Worm (Caenorhabditis elegans): ENCODE results near the gene tdo-2.

The tdo-2 gene

DNA sequence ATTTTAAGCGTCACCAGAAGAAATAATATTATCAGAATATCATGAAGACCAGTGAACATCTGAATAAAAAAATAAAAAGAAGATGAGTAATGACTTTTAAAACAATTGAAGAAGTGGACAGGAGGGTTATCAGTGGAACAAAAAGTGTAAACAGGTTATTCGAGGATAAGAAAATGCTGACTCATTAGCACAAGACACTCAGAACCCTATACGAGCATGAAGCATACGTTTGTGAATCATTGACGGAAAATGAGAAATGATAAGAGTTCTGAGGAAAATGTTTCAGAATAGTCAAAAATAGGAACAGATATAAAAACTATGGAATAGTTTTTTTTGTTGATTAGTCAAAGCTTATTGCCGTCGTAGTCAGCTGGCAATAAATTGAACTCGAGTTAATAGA lies 13.1 kb upstream of the tdo-2 start, which contains the start of gene zmp-1:
Gene zmp-1, minus strand, starts transcription at position 101 of the 400 bp plus-strand sequence.
- TF ChIP-seq him-1 (tag; optimal IDR thresholded peaks at IDR 0.05) = no peak
- no peak for TF ChIP-seq W03F9.2 (tag; optimal IDR thresholded peaks at IDR 0.05)
- TF ChIP-seq dao-5 (tag; optimal IDR thresholded peaks at IDR 0.05) = no peak

DNA sequence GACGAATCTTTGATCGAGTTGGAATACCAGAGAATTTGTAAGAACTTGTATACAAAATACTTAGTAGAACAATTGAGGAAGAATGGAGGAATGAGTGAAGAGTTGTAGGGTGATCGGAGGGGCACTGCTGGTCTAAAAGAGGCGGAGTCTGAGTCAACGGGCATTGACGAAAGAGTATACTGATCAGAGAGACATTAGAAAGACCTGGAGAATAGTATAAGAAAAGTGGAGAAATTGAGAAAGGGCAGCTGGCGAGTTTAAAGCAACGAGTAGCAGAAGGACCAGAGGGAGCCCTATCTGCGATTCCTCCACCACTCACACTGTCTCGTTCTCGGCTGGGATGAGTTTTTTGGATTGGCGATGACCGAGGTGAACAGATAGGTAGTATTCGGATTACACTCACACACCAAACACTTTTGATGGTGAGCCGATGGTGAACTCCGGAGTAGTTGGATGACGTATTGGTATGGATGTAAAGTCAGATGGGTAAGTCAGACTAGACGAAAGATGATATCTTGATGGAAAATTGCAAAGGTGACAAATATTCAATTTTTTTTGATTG lies 11.8 kb upstream of the tdo-2 start, which contains the start of gene EGAP1.5:
Gene EGAP1.5, plus strand, starts transcription at position 289 of the 562 bp plus-strand sequence.
- TF ChIP-seq dao-5 (tag; optimal IDR thresholded peaks at IDR 0.05) = no peak

DNA sequence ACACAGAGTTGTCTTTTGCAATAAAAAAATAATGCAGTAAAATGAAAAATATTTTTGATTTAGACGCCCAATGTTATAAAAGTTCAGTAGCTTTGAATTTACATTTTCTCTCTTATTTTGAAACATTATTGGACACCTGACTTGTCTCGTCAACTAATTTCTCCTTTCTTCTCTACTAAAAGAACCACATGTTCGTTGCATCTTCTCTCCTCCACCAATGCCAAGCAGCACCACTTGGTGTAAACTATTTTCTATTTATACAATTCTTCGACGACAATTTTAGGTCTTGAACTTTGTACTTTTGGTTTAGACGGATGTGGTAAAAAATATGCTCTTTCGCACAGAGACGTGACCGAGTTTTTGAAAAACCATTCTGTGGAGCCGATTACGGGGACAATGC lies 10.9 kb upstream of the tdo-2 start:
- TF ChIP-seq dao-5 (tag; optimal IDR thresholded peaks at IDR 0.05) (no peak), W03F9.2 (tag; optimal IDR thresholded peaks at IDR 0.05) (no peak), him-1 (tag; optimal IDR thresholded peaks at IDR 0.05) (no peak)

DNA sequence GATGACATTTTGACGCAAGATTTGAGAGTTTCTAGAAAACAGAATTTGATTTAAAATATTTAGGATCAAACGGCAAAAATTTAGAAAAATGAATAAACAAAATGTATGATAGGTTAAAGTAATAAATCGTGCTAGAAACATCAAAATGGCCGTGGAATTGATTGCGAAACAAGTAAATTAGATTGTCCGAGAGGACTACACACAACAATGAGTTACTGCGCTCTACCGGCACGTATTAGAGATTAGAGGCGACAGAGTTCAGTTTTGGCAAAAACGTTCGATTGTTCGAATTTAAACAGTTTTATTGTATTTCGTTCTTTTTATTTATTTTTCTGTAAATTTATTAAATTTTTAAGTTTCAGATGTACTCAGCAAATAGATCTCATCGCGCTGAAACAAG lies 6.0 kb upstream of the tdo-2 start, which contains the start of the genes dnc-2 and bcl-7:
Gene dnc-2, minus strand, starts transcription at position 33 of the 400 bp plus-strand sequence.
Gene bcl-7, plus strand, starts transcription at position 363 of the 400 bp plus-strand sequence.
- peak; percentile 8 for TF ChIP-seq W03F9.2 (tag; optimal IDR thresholded peaks at IDR 0.05)
- TF ChIP-seq him-1 (tag; optimal IDR thresholded peaks at IDR 0.05) = no peak

DNA sequence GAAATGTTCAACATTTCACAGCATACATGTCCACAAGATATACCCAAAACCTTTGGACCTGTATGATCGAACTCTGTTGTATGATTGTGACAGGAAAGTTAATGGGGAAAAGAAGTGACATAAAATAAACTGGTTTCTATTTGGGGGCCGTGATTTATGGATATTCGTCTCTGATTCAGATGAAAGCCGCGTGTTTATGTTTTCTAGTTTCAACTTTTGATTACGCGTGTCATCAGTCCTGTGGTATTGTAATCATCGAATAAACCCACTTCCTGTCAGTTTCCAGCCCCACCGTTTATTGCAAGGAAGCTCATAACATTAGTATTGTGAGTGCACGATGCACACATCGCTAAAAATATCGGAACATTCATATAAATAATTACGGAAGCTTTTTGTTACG lies 2.5 kb upstream of the tdo-2 start:
- no peak for TF ChIP-seq W03F9.2 (tag; optimal IDR thresholded peaks at IDR 0.05)
- TF ChIP-seq him-1 (tag; optimal IDR thresholded peaks at IDR 0.05) = no peak
- no peak for TF ChIP-seq dao-5 (tag; optimal IDR thresholded peaks at IDR 0.05)

DNA sequence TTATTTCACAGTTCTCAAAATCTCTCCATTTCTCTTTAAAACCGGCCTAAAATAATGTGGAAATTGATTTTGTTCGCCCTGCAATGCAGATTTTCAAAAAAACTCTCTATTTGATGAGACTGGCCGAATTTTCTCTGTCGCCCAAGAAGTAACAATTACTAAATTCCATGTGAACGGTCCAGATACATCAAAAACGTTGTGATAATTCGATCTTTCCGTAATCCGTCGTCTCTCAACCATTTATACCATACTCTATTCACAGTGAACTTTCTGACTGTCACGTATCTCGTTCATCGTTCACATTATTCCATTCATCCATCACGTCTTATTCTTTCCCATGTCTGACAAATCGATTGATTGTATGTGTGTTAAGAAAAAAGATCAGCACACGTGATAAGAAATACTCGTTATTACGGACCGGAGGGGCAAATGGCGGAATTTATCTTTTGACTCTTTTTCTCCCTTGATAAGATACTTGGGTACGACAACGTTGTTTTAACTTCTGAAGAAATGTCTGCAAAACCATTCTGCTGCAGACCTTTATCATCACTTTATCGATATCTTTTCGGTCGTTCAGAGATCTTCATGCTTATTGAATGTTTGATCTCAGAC lies 1.4 kb upstream of the tdo-2 start:
- TF ChIP-seq W03F9.2 (tag; optimal IDR thresholded peaks at IDR 0.05) = no peak
- TF ChIP-seq dao-5 (tag; optimal IDR thresholded peaks at IDR 0.05) = no peak
- no peak for TF ChIP-seq him-1 (tag; optimal IDR thresholded peaks at IDR 0.05)

DNA sequence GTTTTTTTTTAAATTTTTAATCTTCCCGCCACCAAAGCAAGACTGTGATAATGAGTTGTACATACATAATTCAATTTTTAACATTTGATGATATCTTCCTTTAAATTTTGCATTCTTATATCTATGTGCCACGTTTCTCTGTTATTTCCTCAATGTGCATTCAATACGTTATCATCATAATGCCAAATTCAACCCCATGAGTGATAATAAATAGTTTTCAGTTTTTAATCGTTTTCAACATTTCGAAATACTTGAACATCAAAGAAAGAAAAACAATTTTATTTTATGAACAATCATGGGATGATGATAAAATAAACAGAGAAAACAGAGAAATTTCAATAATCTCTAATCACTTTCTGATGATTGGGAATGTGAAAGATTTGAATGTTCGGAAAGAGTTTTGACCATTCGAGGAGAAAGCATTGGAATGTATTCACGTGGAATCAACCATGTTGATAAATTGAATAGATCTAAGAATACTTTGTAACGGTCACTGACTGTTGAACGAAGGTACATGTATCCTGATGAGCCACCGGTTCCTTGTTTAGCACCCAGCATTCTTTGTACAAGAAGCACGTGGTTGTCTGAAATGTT lies 2.3 kb downstream of the tdo-2 start:
- TF ChIP-seq W03F9.2 (tag; optimal IDR thresholded peaks at IDR 0.05) (peak; percentile 9), dao-5 (tag; optimal IDR thresholded peaks at IDR 0.05) (no peak)

DNA sequence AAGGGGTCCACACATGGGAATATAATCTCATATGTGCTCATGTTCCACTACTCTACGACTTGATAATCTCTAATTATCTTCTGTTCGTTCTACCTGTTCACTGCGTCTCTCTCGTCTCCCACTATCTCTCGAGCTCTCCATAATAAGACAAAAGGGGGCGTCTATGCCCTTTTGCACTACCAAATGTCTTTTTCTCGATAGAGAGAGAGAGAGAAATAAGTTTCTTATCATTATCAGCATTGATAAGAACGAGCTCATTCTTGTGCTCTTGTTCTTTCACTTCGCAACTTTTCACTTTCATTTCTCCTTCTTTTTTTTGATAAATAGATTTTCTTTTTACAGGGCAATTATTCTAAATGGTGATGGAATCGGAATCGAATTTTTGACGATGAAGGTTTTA lies 3.8 kb downstream of the tdo-2 start:
- no peak for TF ChIP-seq dao-5 (tag; optimal IDR thresholded peaks at IDR 0.05)
- no peak for TF ChIP-seq W03F9.2 (tag; optimal IDR thresholded peaks at IDR 0.05)
- TF ChIP-seq him-1 (tag; optimal IDR thresholded peaks at IDR 0.05) = no peak

DNA sequence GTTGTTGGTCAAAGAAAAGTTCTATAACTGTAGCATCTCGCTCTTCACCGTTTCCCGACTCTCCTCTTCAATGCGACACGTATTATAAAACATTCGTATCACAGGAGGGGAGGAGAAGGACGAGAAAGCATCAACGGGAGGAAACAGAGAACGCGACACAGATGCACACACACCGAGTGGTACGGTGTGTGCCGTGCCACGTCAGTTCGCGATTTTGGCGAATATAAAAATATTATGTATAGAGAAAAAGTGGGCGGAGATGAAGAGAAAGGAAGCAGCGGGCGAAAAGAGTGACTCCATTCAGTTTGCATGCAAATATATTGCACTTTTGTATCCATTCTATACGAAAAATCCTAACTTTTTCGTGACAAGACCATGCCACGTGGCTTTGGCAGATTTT lies 5.0 kb downstream of the tdo-2 start:
- TF ChIP-seq him-1 (tag; optimal IDR thresholded peaks at IDR 0.05) (no peak), W03F9.2 (tag; optimal IDR thresholded peaks at IDR 0.05) (no peak), dao-5 (tag; optimal IDR thresholded peaks at IDR 0.05) (no peak)

DNA sequence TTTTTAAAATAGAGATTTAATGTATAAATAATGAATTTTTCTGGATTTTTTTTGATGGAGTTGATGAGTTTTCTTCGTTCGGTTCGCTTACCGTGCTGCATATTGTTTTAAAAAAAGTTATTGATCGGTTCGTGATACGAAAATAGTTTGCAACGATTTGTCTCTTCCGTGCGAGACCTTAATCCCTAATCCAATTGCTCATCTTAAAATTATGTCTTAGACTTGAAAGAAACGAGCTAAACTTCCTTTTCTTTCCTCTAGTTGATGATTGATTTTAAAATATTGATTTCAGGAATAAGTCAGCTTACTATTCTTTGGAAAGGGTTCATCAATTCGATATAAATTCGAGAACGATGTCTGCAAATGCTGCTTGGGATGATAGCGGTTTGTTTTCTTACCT lies 11.3 kb downstream of the tdo-2 start, which contains the start of gene C28H8.3:
Gene C28H8.3, plus strand, starts transcription at position 293 of the 400 bp plus-strand sequence.
- TF ChIP-seq W03F9.2 (tag; optimal IDR thresholded peaks at IDR 0.05) (no peak), dao-5 (tag; optimal IDR thresholded peaks at IDR 0.05) (no peak), him-1 (tag; optimal IDR thresholded peaks at IDR 0.05) (no peak)

DNA sequence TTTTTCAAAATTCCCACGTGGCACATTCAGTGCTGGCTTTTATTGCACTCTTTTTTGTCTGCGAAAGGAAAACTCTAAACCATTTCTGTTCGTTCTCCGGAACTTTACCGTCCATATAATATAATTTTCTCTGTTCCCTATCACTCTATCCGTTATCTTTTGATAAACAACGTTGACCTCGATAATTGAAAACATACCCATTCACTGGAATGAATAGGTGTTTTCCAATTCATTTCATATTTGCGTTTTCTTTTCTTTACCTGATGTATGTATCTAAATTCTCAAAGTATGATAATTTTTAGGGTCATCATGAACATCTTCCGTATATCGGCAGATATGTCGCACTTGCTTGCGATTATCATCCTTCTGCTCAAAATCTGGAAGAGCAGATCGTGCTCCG lies 13.0 kb downstream of the tdo-2 start, which contains the start of gene erd-2.2:
Gene erd-2.2, plus strand, starts transcription at position 301 of the 400 bp plus-strand sequence.
- TF ChIP-seq W03F9.2 (tag; optimal IDR thresholded peaks at IDR 0.05) = no peak
- TF ChIP-seq him-1 (tag; optimal IDR thresholded peaks at IDR 0.05) = no peak
- no peak for TF ChIP-seq dao-5 (tag; optimal IDR thresholded peaks at IDR 0.05)

DNA sequence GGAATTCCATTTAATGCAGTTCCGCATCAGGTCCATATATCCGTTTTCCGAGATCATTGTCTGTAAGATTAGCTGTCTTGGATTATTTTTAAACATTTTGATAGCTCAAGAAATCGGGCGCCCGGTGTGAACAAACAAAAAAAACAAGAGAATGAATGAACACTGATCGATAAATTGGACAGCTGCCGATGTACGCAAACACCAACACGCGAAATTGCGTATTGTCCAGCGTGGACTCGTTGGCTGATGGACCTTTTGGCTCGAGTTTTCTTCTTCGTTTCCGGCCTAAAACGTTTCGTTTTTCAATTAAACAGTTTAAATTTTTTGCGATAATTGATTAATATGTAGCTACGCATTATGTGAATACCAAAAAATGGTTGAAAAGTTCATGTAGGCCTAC lies 13.7 kb downstream of the tdo-2 start, which contains the start of gene dpff-1:
Gene dpff-1, minus strand, starts transcription at position 288 of the 400 bp plus-strand sequence.
- TF ChIP-seq dao-5 (tag; optimal IDR thresholded peaks at IDR 0.05) (no peak), W03F9.2 (tag; optimal IDR thresholded peaks at IDR 0.05) (no peak), him-1 (tag; optimal IDR thresholded peaks at IDR 0.05) (no peak)

DNA sequence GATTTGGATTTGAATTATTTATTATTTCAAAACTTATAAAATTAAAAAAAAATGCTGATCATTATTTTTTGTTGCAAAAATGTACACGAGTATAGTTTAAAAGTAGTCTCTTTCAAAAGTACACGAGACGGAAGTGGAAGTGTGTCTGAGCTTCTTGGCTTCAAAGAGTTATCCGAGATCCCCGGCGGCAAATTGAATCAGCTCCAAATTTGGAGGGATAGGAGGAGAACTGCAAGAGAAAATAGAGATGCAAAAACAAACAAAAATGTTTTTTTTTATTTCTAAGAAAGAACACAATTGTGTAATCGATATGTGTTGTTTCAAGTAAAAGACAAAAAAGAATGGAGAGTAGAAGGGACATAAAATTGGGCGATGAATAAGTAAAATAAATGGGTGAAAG lies 17.2 kb downstream of the tdo-2 start:
- no peak for TF ChIP-seq W03F9.2 (tag; optimal IDR thresholded peaks at IDR 0.05)
- TF ChIP-seq him-1 (tag; optimal IDR thresholded peaks at IDR 0.05) = no peak
- TF ChIP-seq dao-5 (tag; optimal IDR thresholded peaks at IDR 0.05) = no peak

DNA sequence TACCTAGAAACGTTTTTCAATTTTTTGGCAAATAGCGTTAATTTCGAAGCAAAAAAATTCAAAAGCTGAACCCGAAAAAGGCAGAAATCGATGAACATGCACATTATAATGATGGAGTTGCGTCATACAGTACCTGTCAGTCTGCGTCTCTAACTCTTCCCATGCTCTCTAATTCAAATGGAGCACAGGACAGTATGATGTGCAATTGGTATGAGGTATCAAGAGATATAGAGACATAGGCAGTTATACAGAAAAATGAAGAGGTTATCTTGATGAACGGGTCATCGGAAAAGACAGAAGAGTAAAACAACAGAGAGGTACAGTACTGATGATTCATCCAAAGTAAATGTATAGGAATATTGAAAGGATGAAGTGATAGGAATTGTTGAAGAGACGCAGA lies 19.0 kb downstream of the tdo-2 start:
- TF ChIP-seq him-1 (tag; optimal IDR thresholded peaks at IDR 0.05) = no peak
- TF ChIP-seq W03F9.2 (tag; optimal IDR thresholded peaks at IDR 0.05) = no peak
- no peak for TF ChIP-seq dao-5 (tag; optimal IDR thresholded peaks at IDR 0.05)

All from whole organism, L4/young adult.